Fruit fly (Drosophila melanogaster): Measurements from ENCODE around the gene 5-HT2A.

Gene 5-HT2A

DNA sequence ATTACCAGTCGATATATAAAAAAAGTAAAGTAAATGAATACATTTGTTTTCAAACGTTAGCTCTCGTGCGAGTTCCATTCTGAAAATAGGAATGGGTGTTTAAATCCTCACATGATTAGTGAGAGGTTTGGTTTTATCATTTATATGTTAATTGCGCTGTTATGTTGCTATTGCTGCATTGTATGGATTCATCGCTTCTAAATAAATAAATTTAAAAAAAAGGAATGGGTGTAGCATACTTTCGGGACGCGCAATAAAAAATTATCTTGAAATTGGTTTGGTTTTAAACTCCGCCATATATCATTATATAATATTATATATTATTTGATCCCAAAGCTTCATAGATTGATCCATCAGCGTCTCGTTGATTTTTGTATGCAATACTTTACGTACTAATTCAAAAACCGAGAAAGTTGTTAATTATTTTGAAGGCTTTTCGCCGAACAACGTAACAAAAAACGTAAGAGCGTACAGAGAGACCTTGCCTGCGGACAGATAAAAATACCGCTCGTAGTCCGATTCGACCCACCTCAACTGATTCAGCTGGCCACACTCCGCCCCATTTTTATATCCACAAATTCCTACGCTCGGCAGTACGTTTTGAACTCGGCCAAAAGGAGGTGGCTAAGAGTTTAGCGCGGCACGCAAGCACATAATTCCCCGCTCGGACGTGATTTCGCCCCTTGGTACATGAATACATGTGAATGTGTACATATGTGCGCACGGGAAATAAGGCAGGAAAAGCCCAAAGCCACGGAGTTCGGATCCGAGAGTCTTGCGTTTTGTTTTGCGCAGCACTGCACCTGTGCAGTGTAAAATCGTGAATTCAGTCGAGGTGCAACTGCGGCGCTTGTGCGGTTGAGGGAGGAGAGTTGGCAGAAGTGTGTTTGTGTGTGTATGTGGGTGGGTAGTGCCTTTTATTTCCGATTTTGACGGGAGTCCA is 46.6 kb downstream of the 5-HT2A start, which contains the start of gene smash:
Gene smash (plus strand): TSS at position 589 of the 943 bp plus-strand sequence.
- TF ChIP-seq noc (tag; optimal IDR thresholded peaks at IDR 0.05): peak; percentile 50

DNA sequence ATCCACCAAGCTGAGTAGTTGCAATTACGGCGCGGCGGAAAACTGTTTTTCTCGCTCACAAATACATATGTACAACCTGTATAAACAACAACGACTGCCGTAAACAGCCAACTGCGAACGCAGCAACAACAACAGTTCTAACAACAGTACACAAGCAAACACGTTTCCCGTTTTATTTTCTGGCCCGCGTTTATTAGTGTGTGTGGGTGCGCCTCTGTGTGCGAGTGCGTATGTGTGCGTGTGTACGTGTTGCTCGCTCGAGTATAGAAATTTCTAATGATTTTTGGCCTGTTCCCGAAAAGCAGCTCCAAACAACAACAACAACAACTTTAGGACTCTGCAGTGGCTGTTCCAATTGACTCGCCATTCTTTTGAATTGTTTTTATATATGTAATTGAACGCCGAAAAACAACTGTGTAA is 47.3 kb downstream of the 5-HT2A start:
- TF ChIP-seq noc (tag; optimal IDR thresholded peaks at IDR 0.05): no peak

DNA sequence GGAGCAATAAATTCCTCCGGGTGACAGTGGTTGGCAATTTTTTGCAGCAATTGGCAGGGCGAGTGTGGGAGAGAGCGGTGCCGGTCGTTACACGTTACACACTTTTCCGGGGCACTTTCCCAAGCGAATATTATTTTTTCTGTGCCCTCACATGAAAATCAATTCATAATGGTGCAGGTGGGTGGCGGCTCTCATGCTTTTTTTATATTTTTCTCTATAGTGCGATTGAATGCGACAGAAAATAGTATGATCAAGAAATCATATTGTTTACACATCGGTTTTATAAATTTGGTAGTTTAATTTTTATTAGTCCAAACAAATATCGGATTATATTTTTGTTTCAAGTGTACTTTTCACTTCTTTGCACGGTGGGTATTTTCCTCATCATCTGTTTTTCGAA is 49.0 kb downstream of the 5-HT2A start:
- TF ChIP-seq noc (tag; optimal IDR thresholded peaks at IDR 0.05): no peak

DNA sequence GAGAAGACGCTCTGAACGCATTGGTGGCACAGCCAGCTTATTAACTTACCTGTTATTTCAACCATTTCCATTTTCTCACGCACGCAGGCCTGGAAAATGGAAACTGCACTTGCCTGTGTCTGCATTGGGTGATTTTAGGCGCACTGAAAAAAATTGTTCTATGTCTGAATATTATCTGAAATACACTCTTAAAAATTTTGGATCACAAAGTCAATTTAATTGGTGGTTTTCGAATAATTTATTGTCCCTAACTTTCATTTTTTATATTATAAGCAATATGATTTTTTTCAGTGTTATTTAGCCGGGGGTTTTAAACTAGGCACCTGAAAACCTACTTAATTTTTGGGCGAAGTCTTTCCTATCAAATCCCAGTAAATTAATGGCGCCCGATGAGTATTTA is 50.4 kb downstream of the 5-HT2A start:
- peak; percentile 34 for TF ChIP-seq noc (tag; optimal IDR thresholded peaks at IDR 0.05)

DNA sequence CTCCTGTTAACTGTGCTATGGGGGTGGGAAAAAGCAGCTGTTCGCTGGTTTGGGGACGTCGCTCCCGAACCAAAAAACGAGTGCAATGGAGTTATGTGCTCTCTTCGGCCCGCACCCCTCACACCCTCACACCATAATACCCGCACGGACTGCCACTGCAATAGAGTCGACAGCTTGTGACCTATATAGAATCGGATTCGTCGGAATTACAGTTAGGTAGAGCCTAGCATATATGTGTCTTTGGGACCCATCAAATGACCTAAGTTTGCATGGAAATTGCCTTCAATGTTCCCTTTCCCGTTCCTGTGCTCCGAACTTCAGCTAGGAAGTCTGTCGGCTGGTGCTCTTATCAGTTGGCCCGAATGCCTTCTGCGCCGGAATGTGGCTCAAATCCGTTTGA is 51.5 kb downstream of the 5-HT2A start:
- TF ChIP-seq noc (tag; optimal IDR thresholded peaks at IDR 0.05): no peak

DNA sequence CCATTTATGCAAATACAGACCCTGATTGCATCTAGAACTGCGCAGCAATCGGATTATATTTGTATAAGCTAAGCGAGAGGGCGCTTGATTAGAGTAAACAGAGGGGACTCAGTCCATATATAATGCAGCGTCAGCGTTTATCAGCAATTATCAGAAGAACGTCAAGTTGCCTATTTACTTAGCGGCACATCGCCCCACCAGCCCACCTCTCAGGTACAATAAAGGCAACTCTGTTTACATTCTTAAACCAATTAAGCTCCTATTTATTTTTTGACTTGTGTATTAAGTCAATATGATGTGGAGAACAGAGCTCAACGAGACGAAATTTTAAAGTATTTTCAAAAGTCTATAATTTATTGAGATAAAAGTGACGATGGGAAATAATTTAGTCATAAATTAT is 52.3 kb downstream of the 5-HT2A start:
- peak; percentile 35 for TF ChIP-seq noc (tag; optimal IDR thresholded peaks at IDR 0.05)

DNA sequence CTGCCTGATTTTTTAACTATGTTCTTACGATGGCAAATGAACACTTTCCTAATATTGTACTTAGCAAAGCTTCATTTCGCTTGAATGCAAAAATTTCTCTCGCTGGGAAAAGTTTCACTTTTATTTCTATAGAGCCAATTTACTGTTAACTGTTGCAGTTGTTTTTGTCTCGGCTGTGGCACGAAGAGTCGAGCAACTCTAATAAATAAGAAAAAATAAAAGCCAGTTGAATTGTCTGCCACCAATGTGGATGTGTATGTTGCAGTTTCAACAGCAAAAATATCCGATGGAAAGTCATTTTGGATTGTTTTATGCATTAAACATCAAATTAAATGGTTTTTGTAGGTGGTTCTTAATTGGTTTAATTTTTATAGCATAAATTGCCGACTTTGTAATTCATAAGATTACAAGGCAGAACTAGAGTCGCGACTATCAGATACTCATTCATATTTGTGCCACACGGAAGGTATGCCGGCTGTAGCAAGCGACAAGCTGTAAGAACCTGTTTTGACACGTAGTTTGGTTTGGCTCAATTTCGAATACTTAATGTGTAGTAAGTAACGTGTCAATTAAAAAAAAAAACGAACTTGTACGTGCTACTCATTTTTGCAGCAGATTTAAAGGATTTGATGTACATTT is 53.5 kb downstream of the 5-HT2A start:
- no peak for TF ChIP-seq noc (tag; optimal IDR thresholded peaks at IDR 0.05)

DNA sequence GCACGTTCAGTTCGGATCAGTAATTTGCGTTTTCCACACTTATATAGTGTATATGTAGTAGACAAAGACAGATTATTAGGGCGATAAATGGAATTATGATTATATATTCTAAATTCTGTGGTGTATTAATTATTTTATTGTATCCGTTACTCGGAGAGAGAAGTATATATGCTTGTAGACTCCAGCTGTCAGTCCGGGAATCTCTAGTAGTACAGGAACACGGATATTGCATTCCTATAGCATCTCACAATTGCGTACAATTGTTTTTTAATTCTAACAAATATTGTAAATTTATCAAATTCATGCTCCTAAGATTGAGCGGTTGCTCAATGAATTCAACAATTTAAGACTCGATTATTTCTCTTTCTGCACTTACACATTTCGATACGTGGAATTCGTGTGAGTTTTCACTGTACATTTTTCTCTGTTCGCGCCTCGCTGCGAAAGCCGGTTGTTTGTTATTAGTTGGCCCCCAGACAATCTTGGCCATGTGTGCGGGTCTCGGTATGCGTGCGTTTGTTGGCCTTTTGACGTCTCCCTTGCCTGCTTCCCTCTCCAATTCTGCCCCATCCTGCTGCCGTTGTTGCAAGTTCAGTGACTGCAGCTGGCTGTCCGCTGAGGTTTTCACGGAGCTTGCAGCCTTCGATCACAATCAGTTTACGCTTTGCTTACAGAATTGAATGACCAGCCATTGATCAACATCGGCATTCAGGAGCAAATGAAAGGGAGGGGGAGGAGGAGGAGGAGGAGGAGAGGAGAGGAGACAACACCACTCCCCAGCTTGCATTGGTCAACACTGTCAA is 54.9 kb downstream of the 5-HT2A start:
- TF ChIP-seq noc (tag; optimal IDR thresholded peaks at IDR 0.05): no peak

DNA sequence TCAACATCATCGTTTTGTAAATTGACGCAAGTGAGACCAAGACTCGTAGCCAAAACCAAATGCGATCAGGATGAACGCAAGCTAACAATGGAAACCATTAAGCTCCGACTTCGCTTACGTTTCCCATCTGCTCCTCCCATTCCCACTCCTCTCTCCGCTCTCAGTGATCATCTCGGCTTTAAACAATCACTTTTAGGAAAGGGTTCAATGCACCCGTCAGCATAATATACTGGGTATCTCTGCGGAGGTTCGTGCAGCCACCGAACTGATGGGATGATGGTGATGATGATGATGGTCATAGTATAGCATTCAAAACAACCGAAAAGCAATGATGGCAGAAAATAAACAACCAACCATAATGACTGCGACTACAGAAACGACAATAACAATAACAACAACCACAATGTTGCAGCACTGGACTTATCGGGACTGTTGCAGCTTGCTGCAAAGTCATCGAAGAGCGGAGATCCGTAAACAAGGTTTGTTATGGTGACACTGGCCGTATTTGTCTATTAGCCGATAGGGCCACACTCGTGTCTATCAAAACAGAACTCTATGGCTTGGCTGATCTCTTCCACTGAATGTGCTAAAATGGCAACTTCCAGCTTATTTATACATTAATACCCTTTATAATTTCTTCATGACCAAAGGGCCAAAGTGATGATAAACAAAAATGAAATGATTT is 64.5 kb downstream of the 5-HT2A start:
- no peak for TF ChIP-seq noc (tag; optimal IDR thresholded peaks at IDR 0.05)

DNA sequence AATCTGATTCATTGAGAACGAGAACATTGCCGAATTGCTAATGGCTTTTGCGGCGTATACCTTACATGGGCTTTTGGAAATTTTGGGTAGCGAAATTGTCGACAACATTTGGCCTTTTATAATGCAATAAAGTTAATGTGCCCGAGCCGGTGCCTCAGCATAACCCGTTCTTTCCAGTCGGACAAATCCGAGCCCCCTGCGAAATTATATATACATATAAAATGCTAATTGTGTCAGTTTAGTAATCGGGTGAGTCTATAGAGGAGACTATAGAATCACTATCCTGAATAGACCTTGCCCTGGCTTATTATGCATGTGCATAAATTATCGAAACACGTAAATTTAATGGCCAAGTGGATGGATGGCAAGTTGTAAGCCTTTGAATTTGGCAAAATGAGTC is 65.7 kb downstream of the 5-HT2A start:
- TF ChIP-seq noc (tag; optimal IDR thresholded peaks at IDR 0.05): no peak

All from whole organism, larva.